Fruit fly (Drosophila melanogaster): ENCODE measurements around the gene PLCXD.

Gene PLCXD

dm6 chr2L:12092719-12093118 is 43.5 kb downstream of the PLCXD start:
- no peak for TF ChIP-seq CG13204 (GFP tag; optimal IDR thresholded peaks at IDR 0.05)
- no peak for TF ChIP-seq fd96Ca (GFP tag; IDR thresholded peaks at IDR 0.05)
- TF ChIP-seq Pif1B (GFP tag; optimal IDR thresholded peaks at IDR 0.05), result no peak
- TF ChIP-seq D1 (tag; optimal IDR thresholded peaks at IDR 0.05), result no peak
- TF ChIP-seq CG8159 (tag; optimal IDR thresholded peaks at IDR 0.05), result no peak
- TF ChIP-seq Pif1A (GFP tag; optimal IDR thresholded peaks at IDR 0.05), result no peak
- no peak for TF ChIP-seq CG32121 (GFP tag; IDR thresholded peaks at IDR 0.05)
- no peak for TF ChIP-seq CG17806 (tag; optimal IDR thresholded peaks at IDR 0.05)
- TF ChIP-seq CG8301 (tag; optimal IDR thresholded peaks at IDR 0.05), result no peak

dm6 chr2L:12093652-12094051 is 44.4 kb downstream of the PLCXD start:
- no peak for TF ChIP-seq CG10348 (GFP tag; IDR thresholded peaks at IDR 0.05)
- TF ChIP-seq rn (GFP tag; IDR thresholded peaks at IDR 0.05), result no peak
- no peak for TF ChIP-seq CG14655 (GFP tag; optimal IDR thresholded peaks at IDR 0.05)
- TF ChIP-seq gl (tag; optimal IDR thresholded peaks at IDR 0.05), result no peak
- no peak for TF ChIP-seq Pif1B (GFP tag; optimal IDR thresholded peaks at IDR 0.05)
- TF ChIP-seq CG8159 (tag; optimal IDR thresholded peaks at IDR 0.05), result no peak
- TF ChIP-seq Snoo (tag; optimal IDR thresholded peaks at IDR 0.05), result no peak
- TF ChIP-seq fd96Ca (GFP tag; IDR thresholded peaks at IDR 0.05), result no peak
- no peak for TF ChIP-seq CG9948 (tag; optimal IDR thresholded peaks at IDR 0.05)
- TF ChIP-seq CG8301 (tag; optimal IDR thresholded peaks at IDR 0.05), result no peak
- TF ChIP-seq Ets98B (GFP tag; IDR thresholded peaks at IDR 0.05), result no peak
- TF ChIP-seq CG12605 (GFP tag; IDR thresholded peaks at IDR 0.05), result no peak
- TF ChIP-seq Pif1A (GFP tag; optimal IDR thresholded peaks at IDR 0.05), result no peak
- no peak for TF ChIP-seq CG4496 (GFP tag; IDR thresholded peaks at IDR 0.05)
- no peak for TF ChIP-seq CG17806 (tag; optimal IDR thresholded peaks at IDR 0.05)

- TF ChIP-seq CG10348 (GFP tag; IDR thresholded peaks at IDR 0.05) (no peak), rn (GFP tag; IDR thresholded peaks at IDR 0.05) (no peak), CG32121 (GFP tag; IDR thresholded peaks at IDR 0.05) (no peak), CG8159 (tag; optimal IDR thresholded peaks at IDR 0.05) (no peak), CG13204 (GFP tag; optimal IDR thresholded peaks at IDR 0.05) (no peak), CG15710 (tag; optimal IDR thresholded peaks at IDR 0.05) (no peak), fd96Ca (GFP tag; IDR thresholded peaks at IDR 0.05) (no peak), D1 (tag; optimal IDR thresholded peaks at IDR 0.05) (no peak), EcR (GFP tag; optimal IDR thresholded peaks at IDR 0.05) (no peak), CG9948 (tag; optimal IDR thresholded peaks at IDR 0.05) (no peak), Ets98B (GFP tag; IDR thresholded peaks at IDR 0.05) (no peak), CG8301 (tag; optimal IDR thresholded peaks at IDR 0.05) (no peak), CG17806 (tag; optimal IDR thresholded peaks at IDR 0.05) (no peak), CG14655 (GFP tag; optimal IDR thresholded peaks at IDR 0.05) (no peak)
Measured at dm6 chr2L:12096396-12096813, 47.2 kb downstream of the PLCXD start, which contains the start of the genes CG6712 and Mt2. Gene CG6712 (minus strand): TSS chr2L:12096511. Gene Mt2 (plus strand): TSS chr2L:12096525.

dm6 chr2L:12097698-12098097 is 48.5 kb downstream of the PLCXD start, which contains the start of gene Ced-12:
Gene Ced-12 (plus strand): TSS chr2L:12097838.
- TF ChIP-seq Pif1A (GFP tag; optimal IDR thresholded peaks at IDR 0.05), result no peak
- TF ChIP-seq CG10348 (GFP tag; IDR thresholded peaks at IDR 0.05), result no peak
- TF ChIP-seq CG17806 (tag; optimal IDR thresholded peaks at IDR 0.05), result no peak
- TF ChIP-seq CG8159 (tag; optimal IDR thresholded peaks at IDR 0.05), result no peak
- TF ChIP-seq Pif1B (GFP tag; optimal IDR thresholded peaks at IDR 0.05), result no peak
- no peak for TF ChIP-seq Snoo (tag; optimal IDR thresholded peaks at IDR 0.05)
- TF ChIP-seq CG13204 (GFP tag; optimal IDR thresholded peaks at IDR 0.05), result no peak
- TF ChIP-seq EcR (GFP tag; optimal IDR thresholded peaks at IDR 0.05), result no peak
- no peak for TF ChIP-seq fd96Ca (GFP tag; IDR thresholded peaks at IDR 0.05)
- TF ChIP-seq CG4496 (GFP tag; IDR thresholded peaks at IDR 0.05), result peak; percentile 52; the same call in 1 of the 3 replicates
- TF ChIP-seq rn (GFP tag; IDR thresholded peaks at IDR 0.05), result 0 out of 2 replicates have a peak, but pooled peaks have one; percentile 16
